Worm (Caenorhabditis elegans): ENCODE measurements around the gene C17C3.1.

Gene C17C3.1

DNA sequence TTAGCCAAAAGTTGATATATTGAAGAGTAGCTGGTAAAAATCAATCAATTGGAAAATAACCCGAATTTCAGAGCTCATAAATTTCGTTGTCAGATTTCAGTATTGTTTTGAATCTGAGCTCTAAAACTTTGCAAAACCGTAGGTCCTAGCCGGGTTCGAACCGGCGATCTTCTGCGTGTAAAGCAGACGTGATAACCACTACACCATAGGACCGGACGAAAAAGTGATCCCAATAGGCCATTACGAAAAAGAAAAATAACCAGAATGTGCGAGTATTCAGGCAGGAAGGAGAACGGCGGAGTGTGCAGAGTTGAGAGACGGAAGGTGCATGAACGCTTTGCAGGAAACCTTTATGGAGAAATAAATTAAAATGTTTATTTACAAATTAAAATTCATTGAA is 6.7 kb downstream of the C17C3.1 start (continued):
- TF ChIP-seq mab-5 (tag; optimal IDR thresholded peaks at IDR 0.05): no peak
- peak; percentile 28 for TF ChIP-seq lin-32 (GFP tag; optimal IDR thresholded peaks at IDR 0.05)

DNA sequence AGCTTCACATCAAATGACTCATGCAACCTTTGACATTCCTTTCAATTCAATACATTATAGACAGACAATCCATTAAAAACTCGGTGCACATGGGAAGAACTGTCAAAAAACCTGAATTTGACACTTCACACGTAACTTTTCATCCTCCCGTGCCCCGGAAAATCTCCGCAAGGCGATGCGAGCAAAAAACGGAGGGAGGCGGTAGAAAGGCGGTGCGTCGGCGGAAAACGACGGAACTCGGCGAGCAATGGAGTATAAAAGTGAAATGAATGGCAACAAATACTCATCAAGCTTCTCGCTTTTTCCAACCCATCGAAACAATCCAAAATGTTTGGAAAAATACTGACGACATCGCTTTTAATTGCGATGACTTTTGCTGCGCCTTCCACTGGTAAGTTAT is 7.7 kb downstream of the C17C3.1 start, which contains the start of gene T25E4.1:
T25E4.1 (plus strand) TSS at position 301 of the 400 bp plus-strand sequence.
- TF ChIP-seq elt-1 (tag; optimal IDR thresholded peaks at IDR 0.05; ENCODE audit: borderline replicate concordance, insufficient read depth) (no peak), cnd-1 (tag; optimal IDR thresholded peaks at IDR 0.05) (no peak), ham-2 (GFP tag; optimal IDR thresholded peaks at IDR 0.05) (no peak), pha-4 (tag; optimal IDR thresholded peaks at IDR 0.05) (no peak), ceh-43 (GFP tag; optimal IDR thresholded peaks at IDR 0.05) (no peak), sptf-1 (tag; optimal IDR thresholded peaks at IDR 0.05) (no peak), sem-2 (GFP tag; optimal IDR thresholded peaks at IDR 0.05) (no peak), nhr-237 (tag; optimal IDR thresholded peaks at IDR 0.05) (no peak), ces-1 (GFP tag; optimal IDR thresholded peaks at IDR 0.05) (no peak), lsy-2 (tag; optimal IDR thresholded peaks at IDR 0.05) (no peak), ceh-83 (GFP tag; optimal IDR thresholded peaks at IDR 0.05) (no peak), nhr-76 (tag; optimal IDR thresholded peaks at IDR 0.05) (no peak), drap-1 (GFP tag; optimal IDR thresholded peaks at IDR 0.05) (no peak), lin-13 (tag; optimal IDR thresholded peaks at IDR 0.05) (no peak), unc-62 (GFP tag; optimal IDR thresholded peaks at IDR 0.05) (no peak), ceh-39 (tag; optimal IDR thresholded peaks at IDR 0.05) (no peak)

DNA sequence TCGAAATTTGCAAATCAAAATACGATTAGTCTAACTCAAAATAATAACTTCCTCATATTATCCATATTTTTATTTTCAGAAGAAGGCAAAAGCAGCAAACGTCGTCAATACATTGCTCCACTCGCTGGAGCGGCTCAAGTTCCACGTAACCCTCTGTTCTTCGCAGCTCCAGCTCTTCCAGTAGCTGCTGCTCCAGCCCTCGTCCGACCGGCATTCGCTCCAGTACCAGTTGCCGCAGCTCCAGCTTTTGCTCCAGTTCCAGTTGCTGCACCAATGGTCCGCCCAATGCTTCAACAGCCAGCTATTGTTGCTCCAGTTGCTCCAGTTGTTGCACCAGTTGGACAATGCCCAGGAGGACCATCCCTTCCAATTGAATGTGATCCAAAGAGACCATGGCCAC is 8.3 kb downstream of the C17C3.1 start:
- TF ChIP-seq zip-8 (tag; optimal IDR thresholded peaks at IDR 0.05): no peak
- no peak for TF ChIP-seq lin-13 (tag; optimal IDR thresholded peaks at IDR 0.05)
- no peak for TF ChIP-seq mab-5 (tag; optimal IDR thresholded peaks at IDR 0.05)
- TF ChIP-seq elt-3 (tag; optimal IDR thresholded peaks at IDR 0.05): no peak

DNA sequence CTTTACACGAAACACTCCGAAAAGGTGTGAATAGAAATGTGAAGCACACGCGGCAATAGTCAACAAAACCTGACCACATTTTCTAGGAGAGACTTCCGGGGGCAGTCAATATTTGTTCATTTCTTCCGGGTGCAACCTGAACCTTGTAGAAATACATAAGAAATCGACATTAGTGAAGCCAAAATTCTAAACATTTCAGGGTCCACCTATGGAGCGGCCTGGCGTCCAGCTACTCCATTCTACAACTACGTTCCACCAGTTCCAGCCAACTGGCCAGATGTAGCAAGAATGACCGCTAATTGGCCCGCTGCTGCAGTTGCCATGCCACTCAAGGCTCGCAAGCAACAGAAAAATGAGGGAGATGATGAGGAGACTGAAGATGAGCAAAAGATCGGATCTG is 8.9 kb downstream of the C17C3.1 start:
- TF ChIP-seq nhr-76 (tag; optimal IDR thresholded peaks at IDR 0.05) (no peak), lsy-2 (tag; optimal IDR thresholded peaks at IDR 0.05) (no peak), pha-4 (tag; optimal IDR thresholded peaks at IDR 0.05) (peak; percentile 1)

DNA sequence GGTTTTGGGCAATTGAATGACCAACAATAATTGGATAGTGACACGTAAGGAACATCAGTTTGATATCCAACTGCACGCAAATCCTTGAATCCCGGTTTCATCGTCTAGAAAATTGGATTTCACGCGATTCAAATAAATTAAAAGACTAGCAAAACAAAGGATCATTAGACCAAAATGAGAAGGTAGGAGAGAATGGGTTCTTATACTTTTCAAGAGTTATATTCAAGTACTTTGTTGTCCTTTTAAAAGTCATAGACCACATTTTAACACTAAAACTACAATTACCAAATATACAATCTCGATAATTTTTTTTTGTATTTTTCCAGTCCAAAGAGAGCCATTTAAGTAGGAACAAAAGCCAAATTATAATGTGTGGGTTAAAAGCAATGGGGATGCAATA is 11.9 kb downstream of the C17C3.1 start, which contains the start of gene T25E4.2:
T25E4.2 (minus strand) TSS at position 101 of the 400 bp plus-strand sequence.
- TF ChIP-seq flh-1 (GFP tag; optimal IDR thresholded peaks at IDR 0.05): no peak
- no peak for TF ChIP-seq lin-13 (tag; optimal IDR thresholded peaks at IDR 0.05)
- no peak for TF ChIP-seq nhr-76 (tag; optimal IDR thresholded peaks at IDR 0.05)
- TF ChIP-seq pha-4 (tag; optimal IDR thresholded peaks at IDR 0.05): no peak
- TF ChIP-seq mep-1 (tag; optimal IDR thresholded peaks at IDR 0.05): no peak
- TF ChIP-seq mab-5 (tag; optimal IDR thresholded peaks at IDR 0.05): no peak
- no peak for TF ChIP-seq sem-2 (GFP tag; optimal IDR thresholded peaks at IDR 0.05)
- TF ChIP-seq drap-1 (GFP tag; optimal IDR thresholded peaks at IDR 0.05): no peak
- TF ChIP-seq blmp-1 (tag; optimal IDR thresholded peaks at IDR 0.05): no peak
- no peak for TF ChIP-seq tbx-8 (GFP tag; optimal IDR thresholded peaks at IDR 0.05)
- no peak for TF ChIP-seq lsy-2 (tag; optimal IDR thresholded peaks at IDR 0.05)
- no peak for TF ChIP-seq mls-2 (tag; optimal IDR thresholded peaks at IDR 0.05)

DNA sequence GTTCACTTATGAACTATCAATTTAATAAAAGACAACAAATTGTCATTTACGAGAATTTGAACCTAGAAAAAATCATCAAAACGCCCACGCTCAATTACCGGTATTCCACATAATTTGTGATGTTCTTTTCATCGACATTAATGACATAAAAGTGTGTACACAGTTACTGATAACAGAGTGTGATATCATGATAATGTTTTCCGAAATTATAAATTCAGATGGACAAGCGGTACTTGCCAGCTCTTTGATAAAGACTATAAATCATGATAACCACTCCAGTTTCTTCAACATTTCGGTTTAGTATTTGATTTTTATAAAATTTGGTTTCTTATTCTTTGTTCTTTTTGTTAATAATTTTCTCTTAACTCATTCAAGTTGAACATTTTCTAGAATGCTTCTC is 15.4 kb downstream of the C17C3.1 start, which contains the start of gene lys-8:
lys-8 (plus strand) TSS at position 391 of the 400 bp plus-strand sequence.
- TF ChIP-seq hlh-1 (tag; optimal IDR thresholded peaks at IDR 0.05) (no peak), unc-39 (tag; optimal IDR thresholded peaks at IDR 0.05) (no peak), drap-1 (GFP tag; optimal IDR thresholded peaks at IDR 0.05) (no peak), ztf-11 (tag; optimal IDR thresholded peaks at IDR 0.05) (no peak), ceh-43 (GFP tag; optimal IDR thresholded peaks at IDR 0.05) (no peak), nhr-2 (tag; optimal IDR thresholded peaks at IDR 0.05) (no peak), zip-8 (tag; optimal IDR thresholded peaks at IDR 0.05) (no peak), lin-32 (GFP tag; optimal IDR thresholded peaks at IDR 0.05) (no peak), flh-1 (GFP tag; optimal IDR thresholded peaks at IDR 0.05) (no peak)

DNA sequence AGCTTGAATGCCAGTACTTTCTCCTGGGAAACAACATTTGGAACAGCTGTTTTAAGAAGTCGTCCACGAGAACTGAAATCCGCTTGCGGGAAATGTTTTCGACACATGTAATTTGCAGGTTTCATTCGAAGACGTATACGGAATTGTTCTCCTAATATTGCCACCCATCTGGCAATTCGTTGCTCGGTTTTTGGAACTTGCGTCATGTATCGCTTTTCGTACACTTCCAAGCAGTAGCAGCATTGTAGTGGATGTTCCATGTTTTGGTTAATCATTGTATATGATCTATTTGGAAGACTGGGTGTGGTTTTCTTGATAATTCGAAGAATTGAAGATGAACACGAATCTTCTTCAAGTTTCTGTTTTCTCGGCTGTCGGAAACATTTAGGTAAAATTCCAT is 17.4 kb downstream of the C17C3.1 start:
- TF ChIP-seq unc-39 (tag; optimal IDR thresholded peaks at IDR 0.05): no peak

Data from whole organism, mixed stage, embryonic.